Worm (Caenorhabditis elegans): ENCODE data around the gene gab-1.

ce11 chrIII:12757367-12757766 is 22.2 kb downstream of the gab-1 start, which contains the start of gene srw-9:
- TF ChIP-seq hnd-1 (tag; optimal IDR thresholded peaks at IDR 0.05) = no peak
- TF ChIP-seq ama-1 (optimal IDR thresholded peaks at IDR 0.05) = no peak
- TF ChIP-seq scrt-1 (GFP tag; IDR thresholded peaks at IDR 0.05) = no peak
- no peak for TF ChIP-seq pes-1 (GFP tag; IDR thresholded peaks at IDR 0.05)
- TF ChIP-seq hmg-4 (GFP tag; optimal IDR thresholded peaks at IDR 0.05) = no peak
- TF ChIP-seq ets-7 (tag; optimal IDR thresholded peaks at IDR 0.05) = no peak
- TF ChIP-seq B0310.2 (tag; optimal IDR thresholded peaks at IDR 0.05) = no peak
- TF ChIP-seq aly-1 (tag; optimal IDR thresholded peaks at IDR 0.05) = no peak
- no peak for TF ChIP-seq sea-1 (GFP tag; conservative IDR thresholded peaks at IDR 0.05)
- no peak for TF ChIP-seq tbx-11 (GFP tag; IDR thresholded peaks at IDR 0.05)
- TF ChIP-seq ceh-36 (tag; optimal IDR thresholded peaks at IDR 0.05) = no peak
- TF ChIP-seq ceh-13 (GFP tag; optimal IDR thresholded peaks at IDR 0.05) = no peak
- TF ChIP-seq tra-4 (tag; optimal IDR thresholded peaks at IDR 0.05) = no peak
- TF ChIP-seq flt-1 (GFP tag; IDR thresholded peaks at IDR 0.05) = no peak

Data from whole organism, early embryonic.